Fruit fly (Drosophila melanogaster): Measurements from ENCODE around the gene CG9130.
"Not testable (repeated sequence)": the region's sequence is repeated elsewhere in the genome, so short reads cannot be mapped to it uniquely, and the experiment has no call there.

CG9130 gene

DNA sequence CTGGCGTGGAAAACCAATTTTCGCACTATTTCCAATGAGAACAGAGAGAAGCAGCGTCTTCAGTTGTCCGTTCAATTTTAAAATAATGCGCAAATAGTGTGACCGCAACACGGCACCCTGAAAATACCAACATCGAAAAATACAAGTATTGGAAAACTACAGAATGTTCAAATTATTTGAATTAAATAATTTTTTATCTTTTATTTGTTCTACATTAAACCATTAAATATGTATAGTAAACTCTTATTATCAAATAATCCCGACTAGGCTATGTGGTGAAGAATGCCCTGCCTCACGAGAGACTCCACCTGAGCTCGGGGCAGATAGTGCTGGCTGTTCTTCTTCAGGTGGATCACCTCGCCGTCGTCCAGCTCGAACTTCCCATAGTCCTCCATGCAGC, 6.0 kb upstream of the CG9130 start, which contains the start of gene Klp61F:
TSS of gene Klp61F (minus strand) at position 101 of the 400 bp plus-strand sequence.
- TF ChIP-seq CrebA (GFP tag; optimal IDR thresholded peaks at IDR 0.05; ENCODE audit: borderline replicate concordance); lola (GFP tag; optimal IDR thresholded peaks at IDR 0.05); usp (GFP tag; optimal IDR thresholded peaks at IDR 0.05): not testable (repeated sequence)

DNA sequence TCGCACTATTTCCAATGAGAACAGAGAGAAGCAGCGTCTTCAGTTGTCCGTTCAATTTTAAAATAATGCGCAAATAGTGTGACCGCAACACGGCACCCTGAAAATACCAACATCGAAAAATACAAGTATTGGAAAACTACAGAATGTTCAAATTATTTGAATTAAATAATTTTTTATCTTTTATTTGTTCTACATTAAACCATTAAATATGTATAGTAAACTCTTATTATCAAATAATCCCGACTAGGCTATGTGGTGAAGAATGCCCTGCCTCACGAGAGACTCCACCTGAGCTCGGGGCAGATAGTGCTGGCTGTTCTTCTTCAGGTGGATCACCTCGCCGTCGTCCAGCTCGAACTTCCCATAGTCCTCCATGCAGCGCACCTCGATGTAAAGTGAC, 5.0 kb upstream of the CG9130 start, which contains the start of gene CG32318:
TSS of gene CG32318 (minus strand) at position 101 of the 400 bp plus-strand sequence.
- not testable (repeated sequence) for TF ChIP-seq Dfd (GFP tag; optimal IDR thresholded peaks at IDR 0.05); br (GFP tag; optimal IDR thresholded peaks at IDR 0.05); pan (optimal IDR thresholded peaks at IDR 0.05)

DNA sequence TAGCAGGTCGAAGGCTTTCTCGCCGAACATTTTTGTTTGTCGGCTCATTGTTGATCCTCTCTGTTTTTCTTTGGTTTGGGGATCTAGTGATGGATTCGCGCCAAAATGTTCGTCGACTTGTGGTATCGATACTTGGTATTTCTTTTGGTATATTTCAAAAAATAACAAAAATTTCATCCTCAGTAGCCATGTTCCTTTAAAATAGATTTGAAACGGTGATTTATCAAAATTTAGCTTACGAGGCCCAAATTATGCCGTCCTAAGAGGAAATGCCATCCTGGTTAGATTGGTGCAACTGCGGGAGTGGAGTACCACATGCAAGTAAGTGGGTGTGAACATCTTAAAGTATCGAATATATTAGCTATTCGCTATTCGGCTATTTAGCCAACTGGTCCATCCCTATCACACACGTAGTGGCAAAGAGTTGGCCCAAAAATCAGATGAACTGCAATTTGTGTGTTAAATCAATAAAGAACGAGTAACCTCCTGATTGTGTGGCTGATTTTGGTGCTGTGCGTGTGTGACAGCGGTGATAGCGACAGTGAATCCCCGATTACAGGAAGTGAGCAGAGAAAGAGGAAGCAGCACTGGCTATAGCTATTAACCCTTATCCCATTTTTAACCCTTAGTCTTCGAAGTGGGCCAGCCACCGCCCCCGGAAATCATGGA, 4.1 kb upstream of the CG9130 start, which contains the start of the genes Psf1 and Sac1:
TSS of gene Psf1 (minus strand) at position 51 of the 669 bp plus-strand sequence.
TSS of gene Sac1 (plus strand) at position 191 of the 669 bp plus-strand sequence.
- TF ChIP-seq Mio (GFP tag; optimal IDR thresholded peaks at IDR 0.05): no peak
- peak; percentile 44 for TF ChIP-seq rgr (GFP tag; optimal IDR thresholded peaks at IDR 0.05)
- TF ChIP-seq CG32264 (GFP tag; optimal IDR thresholded peaks at IDR 0.05): no peak
- no peak for TF ChIP-seq tai (GFP tag; optimal IDR thresholded peaks at IDR 0.05)
- peak; percentile 37 for TF ChIP-seq sv (GFP tag; optimal IDR thresholded peaks at IDR 0.05)
- TF ChIP-seq lola (GFP tag; optimal IDR thresholded peaks at IDR 0.05): no peak
- no peak for TF ChIP-seq Jra (GFP tag; optimal IDR thresholded peaks at IDR 0.05)
- no peak for TF ChIP-seq brk (GFP tag; optimal IDR thresholded peaks at IDR 0.05)
- peak; percentile 41 for TF ChIP-seq ey (GFP tag; optimal IDR thresholded peaks at IDR 0.05)
- TF ChIP-seq jim (GFP tag; optimal IDR thresholded peaks at IDR 0.05): no peak
- no peak for TF ChIP-seq Rel (GFP tag; optimal IDR thresholded peaks at IDR 0.05)
- peak; percentile 73 for TF ChIP-seq Rel (tag; optimal IDR thresholded peaks at IDR 0.05)
- TF ChIP-seq Vsx2 (GFP tag; optimal IDR thresholded peaks at IDR 0.05; ENCODE audit: partially characterized antibody): no peak
- no peak for TF ChIP-seq Dfd (GFP tag; optimal IDR thresholded peaks at IDR 0.05)
- TF ChIP-seq Myc (optimal IDR thresholded peaks at IDR 0.05): peak; percentile 53
- no peak for TF ChIP-seq Hr78 (GFP tag; optimal IDR thresholded peaks at IDR 0.05)
- TF ChIP-seq Hnf4 (GFP tag; optimal IDR thresholded peaks at IDR 0.05): no peak
- peak; percentile 8 for TF ChIP-seq fru (GFP tag; optimal IDR thresholded peaks at IDR 0.05)
- TF ChIP-seq Abd-B (GFP tag; optimal IDR thresholded peaks at IDR 0.05): no peak
- TF ChIP-seq psq (GFP tag; optimal IDR thresholded peaks at IDR 0.05): peak; percentile 38
- TF ChIP-seq Hr83 (GFP tag; optimal IDR thresholded peaks at IDR 0.05; ENCODE audit: poor library complexity, severe bottlenecking): no peak
- TF ChIP-seq CrebA (GFP tag; optimal IDR thresholded peaks at IDR 0.05; ENCODE audit: borderline replicate concordance): no peak
- TF ChIP-seq CG9705 (GFP tag; optimal IDR thresholded peaks at IDR 0.05): no peak
- peak; percentile 19 for TF ChIP-seq dmrt93B (GFP tag; optimal IDR thresholded peaks at IDR 0.05)
- peak; percentile 55 for TF ChIP-seq HLH106 (tag; optimal IDR thresholded peaks at IDR 0.05)
- TF ChIP-seq foxo (GFP tag; optimal IDR thresholded peaks at IDR 0.05): peak in 1 of 2 experiments; percentile 50
- peak; percentile 30 for TF ChIP-seq Sp1 (GFP tag; optimal IDR thresholded peaks at IDR 0.05)
- no peak for TF ChIP-seq N (GFP tag; optimal IDR thresholded peaks at IDR 0.05)
- TF ChIP-seq woc (GFP tag; optimal IDR thresholded peaks at IDR 0.05): peak; percentile 60
- TF ChIP-seq usp (GFP tag; optimal IDR thresholded peaks at IDR 0.05): no peak
- peak; percentile 5 for TF ChIP-seq h (GFP tag; optimal IDR thresholded peaks at IDR 0.05)

DNA sequence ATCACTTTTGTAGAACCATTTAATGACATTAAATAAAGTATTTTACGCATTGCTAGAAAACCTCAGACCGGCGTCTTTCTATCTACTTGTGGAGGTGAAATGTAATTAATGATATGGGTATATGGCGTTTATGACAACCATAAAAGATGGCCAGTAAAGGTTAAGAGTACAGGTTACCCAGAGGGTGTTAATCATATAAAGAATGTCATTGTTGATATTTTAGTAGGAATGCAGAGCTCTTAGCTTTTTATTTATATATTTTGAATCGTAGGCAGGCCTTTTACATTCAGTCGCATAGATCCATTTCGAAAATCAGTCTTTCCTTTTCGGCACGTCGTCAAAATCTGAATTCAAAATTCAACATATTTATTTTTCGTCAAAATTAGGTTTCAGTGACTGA, 1.4 kb upstream of the CG9130 start, which contains the start of gene Bfc:
TSS of gene Bfc (plus strand) at position 301 of the 400 bp plus-strand sequence.
- TF ChIP-seq CG32264 (GFP tag; optimal IDR thresholded peaks at IDR 0.05): no peak
- no peak for TF ChIP-seq dl (GFP tag; optimal IDR thresholded peaks at IDR 0.05; ENCODE audit: insufficient read depth in 1 of 2, partially characterized antibody in 2 of 2)
- no peak for TF ChIP-seq rgr (GFP tag; optimal IDR thresholded peaks at IDR 0.05)
- TF ChIP-seq Hr78 (GFP tag; optimal IDR thresholded peaks at IDR 0.05): no peak
- no peak for TF ChIP-seq Abd-B (GFP tag; optimal IDR thresholded peaks at IDR 0.05)
- TF ChIP-seq Dif (GFP tag; optimal IDR thresholded peaks at IDR 0.05; ENCODE audit: partially characterized antibody): no peak
- no peak for TF ChIP-seq brk (GFP tag; optimal IDR thresholded peaks at IDR 0.05)
- TF ChIP-seq Hnf4 (GFP tag; optimal IDR thresholded peaks at IDR 0.05): no peak
- no peak for TF ChIP-seq lola (GFP tag; optimal IDR thresholded peaks at IDR 0.05)
- TF ChIP-seq jim (GFP tag; optimal IDR thresholded peaks at IDR 0.05): no peak
- no peak for TF ChIP-seq CG9705 (GFP tag; optimal IDR thresholded peaks at IDR 0.05)
- no peak for TF ChIP-seq N (GFP tag; optimal IDR thresholded peaks at IDR 0.05)
- no peak for TF ChIP-seq Mio (GFP tag; optimal IDR thresholded peaks at IDR 0.05)
- no peak for TF ChIP-seq pan (optimal IDR thresholded peaks at IDR 0.05)
- TF ChIP-seq sv (GFP tag; optimal IDR thresholded peaks at IDR 0.05): no peak
- no peak for TF ChIP-seq woc (GFP tag; optimal IDR thresholded peaks at IDR 0.05)
- TF ChIP-seq psq (GFP tag; optimal IDR thresholded peaks at IDR 0.05): no peak
- no peak for TF ChIP-seq OdsH (GFP tag; optimal IDR thresholded peaks at IDR 0.05)
- TF ChIP-seq fru (GFP tag; optimal IDR thresholded peaks at IDR 0.05): no peak

Data from whole organism, wandering third instar larva.